Fruit fly (Drosophila melanogaster) whole organism, embryonic: ENCODE data around the gene CG17930.

ENCODE experiments used
- Ada2b ChIP-seq: fragments of 200-800 bp; sonication (Bioruptor generic); IDR thresholded peaks from 2 replicates; pipeline ENCODE4 v1.3.6; 2022; ENCODE audit warnings: missing biosample characterization, missing genetic modification characterization
- Asciz ChIP-seq: fragments of 200-800 bp; sonication (Bioruptor generic); optimal IDR thresholded peaks from 2 replicates; lab custom pipeline; 2017; ENCODE audit warnings: missing biosample characterization, mild to moderate bottlenecking, missing genetic modification characterization, missing genetic modification reagents
- CG10267 ChIP-seq: fragments of 200-800 bp; sonication (Bioruptor generic); optimal IDR thresholded peaks from 2 replicates; lab custom pipeline; 2018; ENCODE audit warnings: missing biosample characterization, mild to moderate bottlenecking, missing genetic modification characterization, moderate library complexity
- CG10366 ChIP-seq: fragments of 200-800 bp; sonication (Bioruptor generic); IDR thresholded peaks from 2 replicates; pipeline ENCODE4 v1.3.6; 2022; ENCODE audit warnings: missing biosample characterization, missing genetic modification characterization
- CG11247 ChIP-seq: fragments of 200-800 bp; sonication (Bioruptor generic); IDR thresholded peaks from 2 replicates; pipeline ENCODE4 v1.3.6; 2022; ENCODE audit warnings: missing biosample characterization, missing genetic modification characterization
- CG11560 ChIP-seq: fragments of 200-800 bp; sonication (Bioruptor generic); IDR thresholded peaks from 3 replicates; pipeline ENCODE4 v1.3.6; 2022; ENCODE audit warnings: missing biosample characterization, missing genetic modification characterization
- CG13894 ChIP-seq: fragments of 200-800 bp; sonication (Bioruptor generic); optimal IDR thresholded peaks from 3 replicates; lab custom pipeline; 2018; ENCODE audit warnings: missing biosample characterization, mild to moderate bottlenecking, missing genetic modification characterization, moderate library complexity
- CG14710 ChIP-seq: fragments of 200-800 bp; sonication (Bioruptor generic); optimal IDR thresholded peaks from 3 replicates; lab custom pipeline; 2019; ENCODE audit warnings: missing biosample characterization, mild to moderate bottlenecking, missing genetic modification characterization, moderate library complexity
- CG15011 ChIP-seq: fragments of 200-800 bp; sonication (Bioruptor generic); optimal IDR thresholded peaks from 3 replicates; lab custom pipeline; 2018; ENCODE audit warnings: missing biosample characterization, mild to moderate bottlenecking, missing genetic modification characterization
- CG1529 ChIP-seq: fragments of 200-800 bp; sonication (Bioruptor generic); optimal IDR thresholded peaks from 3 replicates; lab custom pipeline; 2018; ENCODE audit warnings: missing biosample characterization, missing genetic modification characterization
- CG17361 ChIP-seq: fragments of 200-800 bp; sonication (Bioruptor generic); IDR thresholded peaks from 3 replicates; pipeline ENCODE4 v1.3.6; 2022; ENCODE audit warnings: missing biosample characterization, missing genetic modification characterization
- CG32767 ChIP-seq: fragments of 200-800 bp; sonication (Bioruptor generic); IDR thresholded peaks from 2 replicates; pipeline ENCODE4 v1.3.6; 2022; ENCODE audit warnings: missing biosample characterization, missing genetic modification characterization
- CG3281 ChIP-seq: fragments of 200-800 bp; sonication (Bioruptor generic); optimal IDR thresholded peaks from 3 replicates; lab custom pipeline; 2017; ENCODE audit warnings: missing biosample characterization, mild to moderate bottlenecking, missing genetic modification characterization
- CG34422 ChIP-seq: fragments of 200-800 bp; sonication (Bioruptor generic); IDR thresholded peaks from 3 replicates; pipeline ENCODE4 v1.3.6; 2022; ENCODE audit warnings: missing biosample characterization, missing genetic modification characterization
- CG3847 ChIP-seq: fragments of 200-800 bp; sonication (Bioruptor generic); IDR thresholded peaks from 2 replicates; pipeline ENCODE4 v1.3.6; 2022; ENCODE audit warnings: missing biosample characterization, missing genetic modification characterization
- CG43689 ChIP-seq: fragments of 200-800 bp; sonication (Bioruptor generic); IDR thresholded peaks from 2 replicates; pipeline ENCODE4 v1.3.6; 2022; ENCODE audit warnings: missing biosample characterization, missing genetic modification characterization
- CG4617 ChIP-seq: fragments of 200-800 bp; sonication (Bioruptor generic); optimal IDR thresholded peaks from 3 replicates; lab custom pipeline; 2016; ENCODE audit warnings: missing biosample characterization, missing genetic modification characterization, borderline replicate concordance
- CG4730 ChIP-seq: fragments of 200-800 bp; sonication (Bioruptor generic); IDR thresholded peaks from 2 replicates; pipeline ENCODE4 v1.3.6; 2022; ENCODE audit warnings: missing biosample characterization, missing genetic modification characterization
- CG4854 ChIP-seq: fragments of 200-800 bp; sonication (Bioruptor generic); optimal IDR thresholded peaks from 2 replicates; lab custom pipeline; 2016; ENCODE audit warnings: missing biosample characterization, missing genetic modification characterization, inconsistent platforms
- CG7839 ChIP-seq: fragments of 200-800 bp; sonication (Bioruptor generic); optimal IDR thresholded peaks from 3 replicates; lab custom pipeline; 2018; ENCODE audit warnings: missing biosample characterization, mild to moderate bottlenecking, missing genetic modification characterization, moderate library complexity
- CG8281 ChIP-seq: fragments of 200-800 bp; sonication (Bioruptor generic); optimal IDR thresholded peaks from 2 replicates; lab custom pipeline; 2018; ENCODE audit warnings: missing biosample characterization, mild to moderate bottlenecking, missing genetic modification characterization, moderate library complexity
- CG9609 ChIP-seq: fragments of 200-800 bp; sonication (Bioruptor generic); optimal IDR thresholded peaks from 3 replicates; lab custom pipeline; 2016; ENCODE audit warnings: missing biosample characterization, missing genetic modification characterization
- CG9727 ChIP-seq: fragments of 200-800 bp; sonication (Bioruptor generic); optimal IDR thresholded peaks from 3 replicates; lab custom pipeline; 2017; ENCODE audit warnings: missing biosample characterization, mild to moderate bottlenecking, missing genetic modification characterization
- Dbx ChIP-seq: fragments of 200-800 bp; sonication (Bioruptor generic); IDR thresholded peaks from 3 replicates; pipeline ENCODE4 v1.3.6; 2022; ENCODE audit warnings: missing biosample characterization, missing genetic modification characterization
- Dfd ChIP-seq, 2 experiments: fragments of >200 bp; optimal IDR thresholded peaks; 2 replicates each; lab custom pipeline; 2017; ENCODE audit warnings: missing biosample characterization in 2 of 2, missing genetic modification characterization in 2 of 2
- Drgx ChIP-seq: fragments of 200-800 bp; sonication (Bioruptor generic); IDR thresholded peaks from 2 replicates; pipeline ENCODE4 v1.3.6; 2022; ENCODE audit warnings: missing biosample characterization, missing genetic modification characterization
- Gug ChIP-seq: fragments of 200-800 bp; sonication (Bioruptor generic); IDR thresholded peaks from 4 replicates; pipeline ENCODE4 v1.3.6; 2022; ENCODE audit warnings: missing biosample characterization, missing genetic modification characterization
- HLH4C ChIP-seq: fragments of 200-800 bp; sonication (Bioruptor generic); IDR thresholded peaks from 3 replicates; pipeline ENCODE4 v1.3.6; 2022; ENCODE audit warnings: missing biosample characterization, missing genetic modification characterization; ENCODE audit not compliant: partially characterized antibody
- Max ChIP-seq: fragments of 200-800 bp; sonication (Bioruptor generic); optimal IDR thresholded peaks from 2 replicates; lab custom pipeline; 2016; ENCODE audit warnings: missing biosample characterization, mild to moderate bottlenecking, missing genetic modification characterization
- Optix ChIP-seq: fragments of 200-800 bp; sonication (Bioruptor generic); IDR thresholded peaks from 3 replicates; pipeline ENCODE4 v1.3.6; 2022; ENCODE audit warnings: missing biosample characterization, missing genetic modification characterization
- Side ChIP-seq: fragments of 200-800 bp; sonication (Bioruptor generic); optimal IDR thresholded peaks from 2 replicates; lab custom pipeline; 2016; ENCODE audit warnings: missing biosample characterization, missing genetic modification characterization
- br ChIP-seq: fragments of >200 bp; optimal IDR thresholded peaks from 2 replicates; lab custom pipeline; 2017
- bsh ChIP-seq, 2 experiments: fragments of 200-800 bp; sonication (Bioruptor generic); optimal IDR thresholded peaks; 2 replicates each; lab custom pipeline; 2017 to 2018; ENCODE audit warnings: mild to moderate bottlenecking in 2 of 2, missing biosample characterization in 2 of 2, missing genetic modification characterization in 2 of 2, moderate library complexity in 1 of 2
- chn ChIP-seq: fragments of 200-800 bp; sonication (Bioruptor generic); optimal IDR thresholded peaks from 2 replicates; lab custom pipeline; 2016; ENCODE audit warnings: missing biosample characterization, missing genetic modification characterization
- croc ChIP-seq: fragments of 200-800 bp; sonication (Bioruptor generic); conservative IDR thresholded peaks from 3 replicates; pipeline ENCODE4 v1.3.6; 2022; ENCODE audit warnings: missing biosample characterization, missing genetic modification characterization
- emc ChIP-seq: fragments of 200-800 bp; sonication (Bioruptor generic); optimal IDR thresholded peaks from 2 replicates; lab custom pipeline; 2016; ENCODE audit warnings: missing biosample characterization, missing genetic modification characterization
- hb ChIP-seq: fragments of 200-800 bp; sonication (Bioruptor generic); IDR thresholded peaks from 3 replicates; pipeline ENCODE4 v1.3.6; 2022; ENCODE audit warnings: missing biosample characterization, missing genetic modification characterization; ENCODE audit not compliant: partially characterized antibody
- lab ChIP-seq: fragments of 200-800 bp; sonication (Bioruptor generic); optimal IDR thresholded peaks from 3 replicates; lab custom pipeline; 2017; ENCODE audit warnings: missing biosample characterization, missing genetic modification characterization, mild to moderate bottlenecking, moderate library complexity, missing genetic modification reagents
- lola ChIP-seq, 3 experiments: fragments of >200 bp in 2 of 3; fragments of 200-800 bp in 1 of 3; sonication (Bioruptor generic) in 1 of 3; optimal IDR thresholded peaks; 2 replicates each; lab custom pipeline; 2017 to 2019; ENCODE audit warnings: missing biosample characterization in 3 of 3, missing genetic modification characterization in 3 of 3, mild to moderate bottlenecking in 1 of 3, moderate library complexity in 1 of 3
- repo ChIP-seq: fragments of 200-800 bp; sonication (Bioruptor generic); optimal IDR thresholded peaks from 2 replicates; lab custom pipeline; 2016; ENCODE audit warnings: missing biosample characterization, missing genetic modification characterization
- rib ChIP-seq: fragments of 200-800 bp; sonication (Bioruptor generic); IDR thresholded peaks from 2 replicates; pipeline ENCODE4 v1.3.6; 2022; ENCODE audit warnings: missing biosample characterization, missing genetic modification characterization
- ro ChIP-seq: fragments of 200-800 bp; sonication (Bioruptor generic); IDR thresholded peaks from 2 replicates; pipeline ENCODE4 v1.3.6; 2022; ENCODE audit warnings: missing biosample characterization, missing genetic modification characterization
- schlank ChIP-seq: fragments of 200-800 bp; sonication (Bioruptor generic); optimal IDR thresholded peaks from 2 replicates; lab custom pipeline; 2018; ENCODE audit warnings: missing biosample characterization, mild to moderate bottlenecking, missing genetic modification characterization
- sens ChIP-seq: fragments of 200-800 bp; sonication (Bioruptor generic); peaks from one replicate; lab custom pipeline; 2016; ENCODE audit warnings: missing biosample characterization, missing genetic modification characterization
- seq ChIP-seq: fragments of 200-800 bp; sonication (Bioruptor generic); IDR thresholded peaks from 2 replicates; pipeline ENCODE4 v1.3.6; 2022; ENCODE audit warnings: missing biosample characterization, missing genetic modification characterization
- slp2 ChIP-seq: fragments of 200-800 bp; sonication (Bioruptor generic); optimal IDR thresholded peaks from 2 replicates; lab custom pipeline; 2016; ENCODE audit warnings: missing biosample characterization, missing genetic modification characterization
- tll ChIP-seq, 2 experiments: fragments of 200-800 bp in 1 of 2; fragments of >200 bp in 1 of 2; sonication (Bioruptor generic) in 1 of 2; optimal IDR thresholded peaks; 2 replicates each; lab custom pipeline; 2017 to 2019; ENCODE audit warnings: missing biosample characterization in 2 of 2, missing genetic modification characterization in 2 of 2, mild to moderate bottlenecking in 1 of 2, moderate library complexity in 1 of 2
- tna ChIP-seq: fragments of 200-800 bp; sonication (Bioruptor generic); IDR thresholded peaks from 2 replicates; pipeline ENCODE4 v1.3.6; 2022; ENCODE audit warnings: missing biosample characterization, missing genetic modification characterization; ENCODE audit not compliant: partially characterized antibody
- vvl ChIP-seq: fragments of 200-800 bp; sonication (Bioruptor generic); IDR thresholded peaks from 2 replicates; pipeline ENCODE4 v1.3.6; 2022; ENCODE audit warnings: missing biosample characterization, missing genetic modification characterization
- zen2 ChIP-seq: fragments of 200-800 bp; sonication (Bioruptor generic); IDR thresholded peaks from 3 replicates; pipeline ENCODE4 v1.3.6; 2022; ENCODE audit warnings: missing biosample characterization, missing genetic modification characterization; ENCODE audit not compliant: partially characterized antibody

CG17930 gene

DNA sequence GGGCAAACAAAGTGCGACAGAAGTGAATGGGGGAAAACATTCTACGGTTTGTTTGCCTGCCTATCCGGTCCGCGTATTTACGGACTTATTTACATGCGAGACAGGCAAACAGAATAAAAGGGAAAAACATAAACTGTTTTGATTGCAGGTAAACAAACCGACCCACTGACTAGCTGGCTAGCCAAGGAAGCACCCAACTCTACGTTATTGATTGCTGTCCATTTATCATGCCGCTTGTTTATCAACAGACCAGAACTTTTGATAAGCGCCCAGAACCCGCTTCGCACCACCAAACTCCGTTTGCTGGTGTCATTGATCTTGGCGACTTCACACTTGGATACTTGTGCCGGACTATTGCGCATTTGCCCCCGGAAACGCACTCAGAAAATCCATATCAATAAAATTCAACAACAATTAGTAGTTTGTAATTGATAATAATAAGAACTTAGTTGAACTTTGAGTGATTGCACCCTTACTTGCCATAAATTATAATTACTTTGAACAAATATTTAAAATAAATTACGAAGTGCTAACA, 4.2 kb downstream of the CG17930 start:
- 0 out of 3 replicates have a peak, but pooled peaks have one; percentile 36 for TF ChIP-seq Optix (GFP tag; lab: Robert Waterston, UW)
- no peak for TF ChIP-seq zen2 (GFP tag; lab: Robert Waterston, UW)
- TF ChIP-seq CG10267 (tag; lab: Kevin White, UChicago): no peak
- TF ChIP-seq lab (GFP tag; lab: Kevin White, UChicago): peak; percentile 88
- no peak for TF ChIP-seq Drgx (GFP tag; lab: Robert Waterston, UW)
- peak; percentile 60 for TF ChIP-seq slp2 (GFP tag; lab: Kevin White, UChicago)
- peak; percentile 68; the same call in 1 of the 2 replicates for TF ChIP-seq rib (GFP tag; lab: Robert Waterston, UW)
- no peak for TF ChIP-seq emc (GFP tag; lab: Kevin White, UChicago)
- TF ChIP-seq vvl (GFP tag; lab: Robert Waterston, UW): no peak
- peak; percentile 21 for TF ChIP-seq CG4854 (GFP tag; lab: Kevin White, UChicago)
- peak; percentile 58; the same call in 2 of the 3 replicates for TF ChIP-seq CG17361 (GFP tag; lab: Robert Waterston, UW)
- no peak for TF ChIP-seq Gug
- TF ChIP-seq CG1529 (GFP tag; lab: Kevin White, UChicago): peak; percentile 73
- TF ChIP-seq repo (GFP tag; lab: Kevin White, UChicago): no peak
- no peak for TF ChIP-seq tll (GFP tag; optimal IDR thresholded peaks at IDR 0.05; lab: Kevin White, UChicago)
- peak; percentile 30; the same call in 1 of the 2 replicates for TF ChIP-seq CG4730 (GFP tag; lab: Robert Waterston, UW)
- TF ChIP-seq CG11247: peak; percentile 58
- peak; percentile 0 for TF ChIP-seq CG4617 (GFP tag; lab: Kevin White, UChicago)
- 0 out of 2 replicates have a peak, but pooled peaks have one; percentile 31 for TF ChIP-seq CG32767 (GFP tag; lab: Robert Waterston, UW)
- peak; percentile 50; the same call in 1 of the 3 replicates for TF ChIP-seq Dbx (GFP tag; lab: Robert Waterston, UW)
- peak; percentile 96 for TF ChIP-seq sens (GFP tag; lab: Kevin White, UChicago)
- TF ChIP-seq CG11560: peak; percentile 52; the same call in 1 of the 3 replicates
- TF ChIP-seq CG43689 (GFP tag; lab: Robert Waterston, UW): no peak
- TF ChIP-seq HLH4C (GFP tag; lab: Robert Waterston, UW): no peak
- TF ChIP-seq chn (GFP tag; lab: Kevin White, UChicago): no peak
- TF ChIP-seq CG7839 (tag; lab: Kevin White, UChicago): peak; percentile 22
- peak; percentile 55 for TF ChIP-seq CG14710 (tag; lab: Kevin White, UChicago)
- TF ChIP-seq Max (GFP tag; lab: Kevin White, UChicago): no peak
- peak in 1 of 2 experiments; percentile 83 for TF ChIP-seq bsh (GFP tag; optimal IDR thresholded peaks at IDR 0.05; lab: Kevin White, UChicago)
- 0 out of 2 replicates have a peak, but pooled peaks have one; percentile 7 for TF ChIP-seq CG3847 (GFP tag; lab: Robert Waterston, UW)
- TF ChIP-seq CG34422 (GFP tag; lab: Robert Waterston, UW): 0 out of 3 replicates have a peak, but pooled peaks have one; percentile 19
- TF ChIP-seq Asciz (GFP tag; lab: Kevin White, UChicago): peak; percentile 14
- no peak for TF ChIP-seq hb (GFP tag; lab: Robert Waterston, UW)
- peak; percentile 52 for TF ChIP-seq CG3281 (GFP tag; lab: Kevin White, UChicago)
- peak; percentile 67 for TF ChIP-seq schlank (tag; lab: Kevin White, UChicago)
- TF ChIP-seq tna (GFP tag; lab: Robert Waterston, UW): no peak
- peak; percentile 43 for TF ChIP-seq CG10366 (GFP tag; lab: Robert Waterston, UW)
- TF ChIP-seq CG15011 (GFP tag; lab: Kevin White, UChicago): peak; percentile 52
- TF ChIP-seq CG9609 (GFP tag; lab: Kevin White, UChicago): peak; percentile 27
- TF ChIP-seq Dfd (GFP tag; optimal IDR thresholded peaks at IDR 0.05; lab: Kevin White, UChicago): no peak
- TF ChIP-seq croc (GFP tag; lab: Robert Waterston, UW): no peak; the same call in 2 of the 3 replicates
- peak; percentile 79 for TF ChIP-seq seq (GFP tag; lab: Robert Waterston, UW)
- peak; percentile 33; the same call in 1 of the 2 replicates for TF ChIP-seq ro (GFP tag; lab: Robert Waterston, UW)
- peak; percentile 47 for TF ChIP-seq Side (GFP tag; lab: Kevin White, UChicago)
- peak in 1 of 3 experiments; percentile 70 for TF ChIP-seq lola (GFP tag; optimal IDR thresholded peaks at IDR 0.05; lab: Kevin White, UChicago)
- TF ChIP-seq CG13894 (tag; lab: Kevin White, UChicago): no peak
- peak; percentile 39 for TF ChIP-seq CG8281 (tag; lab: Kevin White, UChicago)
- TF ChIP-seq CG9727 (GFP tag; lab: Kevin White, UChicago): peak; percentile 73
- peak; percentile 25; the same call in 1 of the 2 replicates for TF ChIP-seq Ada2b (GFP tag; lab: Robert Waterston, UW)
- no peak for TF ChIP-seq br (lab: Kevin White, UChicago)
